Worm (Caenorhabditis elegans) whole organism, young adult: Measurements from ENCODE around the gene ztf-22.
A peak's percentile ranks its signal among the peaks of the same experiment; 100 is the strongest.

ENCODE experiments used
- B0019.2 ChIP-seq: fragments of 200-800 bp; sonication (Bioruptor generic); conservative IDR thresholded peaks from 2 replicates; pipeline ENCODE4 v1.3.6; 2022; ENCODE audit warnings: missing genetic modification reagents, missing genetic modification characterization, missing compliant biosample characterization
- B0035.1 ChIP-seq: sonication (generic microtip); optimal IDR thresholded peaks from 2 replicates; lab custom pipeline; 2016; ENCODE audit warnings: missing genetic modification characterization, mild to moderate bottlenecking, missing compliant biosample characterization, missing genotype, missing genetic modification reagents
- B0261.1 ChIP-seq: sonication (generic microtip); optimal IDR thresholded peaks from 2 replicates; lab custom pipeline; 2016; ENCODE audit warnings: mild to moderate bottlenecking, missing genetic modification characterization, moderate library complexity, missing compliant biosample characterization
- B0336.3 ChIP-seq: fragments of 200-800 bp; sonication (Bioruptor generic); IDR thresholded peaks from 2 replicates; pipeline ENCODE4 v1.3.6; 2022; ENCODE audit warnings: missing genetic modification characterization, missing compliant biosample characterization
- F10E7.11 ChIP-seq: sonication (generic microtip); optimal IDR thresholded peaks from 2 replicates; lab custom pipeline; 2017; ENCODE audit warnings: mild to moderate bottlenecking, missing genetic modification characterization, moderate library complexity, missing compliant biosample characterization
- F37B4.10 ChIP-seq: fragments of 200-800 bp; sonication (Bioruptor generic); IDR thresholded peaks from 2 replicates; pipeline ENCODE4 v1.3.6; 2022; ENCODE audit warnings: missing genetic modification characterization, missing compliant biosample characterization
- K12H6.12 ChIP-seq: fragments of 200-800 bp; sonication (Bioruptor generic); optimal IDR thresholded peaks from 2 replicates; lab custom pipeline; 2018; ENCODE audit warnings: mild to moderate bottlenecking, missing genetic modification characterization, missing compliant biosample characterization
- T07F8.4 ChIP-seq: sonication (generic microtip); optimal IDR thresholded peaks from 2 replicates; lab custom pipeline; 2016; ENCODE audit warnings: mild to moderate bottlenecking, missing genetic modification characterization, moderate library complexity, missing compliant biosample characterization
- T26A5.8 ChIP-seq: sonication (generic microtip); optimal IDR thresholded peaks from 2 replicates; lab custom pipeline; 2016; ENCODE audit warnings: missing genetic modification characterization, missing compliant biosample characterization
- Y56A3A.18 ChIP-seq: fragments of 200-800 bp; sonication (Bioruptor generic); IDR thresholded peaks from 2 replicates; pipeline ENCODE4 v1.3.6; 2022; ENCODE audit warnings: missing genetic modification reagents, missing genetic modification characterization, missing compliant biosample characterization
- Y79H2A.3 ChIP-seq: fragments of 200-800 bp; sonication (Bioruptor generic); conservative IDR thresholded peaks from 2 replicates; pipeline ENCODE4 v1.3.6; 2022; ENCODE audit warnings: missing genetic modification reagents, missing genetic modification characterization, missing compliant biosample characterization
- Y95B8A.8 ChIP-seq: fragments of 200-800 bp; sonication (Bioruptor generic); IDR thresholded peaks from 2 replicates; pipeline ENCODE4 v1.3.6; 2022; ENCODE audit warnings: missing genetic modification reagents, missing genetic modification characterization, missing compliant biosample characterization
- akir-1 ChIP-seq: fragments of 200-800 bp; sonication (Bioruptor generic); optimal IDR thresholded peaks from 2 replicates; lab custom pipeline; 2018; ENCODE audit warnings: mild to moderate bottlenecking, missing genetic modification characterization, moderate library complexity, missing compliant biosample characterization
- ama-1 ChIP-seq, 3 experiments: fragments of 150-350 bp in 1 of 3; sonication (generic microtip) in 2 of 3; optimal IDR thresholded peaks; 2 replicates each; lab custom pipeline; 2014 to 2018; ENCODE audit warnings: missing biosample characterization in 2 of 3, missing genetic modification characterization in 2 of 3, missing genetic modification reagents in 2 of 3
- atf-7 ChIP-seq: sonication (generic microtip); optimal IDR thresholded peaks from 2 replicates; lab custom pipeline; 2017; ENCODE audit warnings: mild to moderate bottlenecking, missing genetic modification characterization, missing compliant biosample characterization
- cebp-1 ChIP-seq, 2 experiments: fragments of 200-800 bp in 1 of 2; sonication (Bioruptor generic) in 1 of 2; sonication (generic microtip) in 1 of 2; IDR thresholded peaks in 1 of 2; optimal IDR thresholded peaks in 1 of 2; 2 replicates each; pipeline versions ENCODE4 v1.3.6 to Lab custom; 2017 to 2022; ENCODE audit warnings: missing compliant biosample characterization in 2 of 2, missing genetic modification characterization in 2 of 2, mild to moderate bottlenecking in 1 of 2, missing genetic modification reagents in 1 of 2, moderate library complexity in 1 of 2
- ceh-100 ChIP-seq: fragments of 200-800 bp; sonication (Bioruptor generic); IDR thresholded peaks from 2 replicates; pipeline ENCODE4 v1.3.6; 2022; ENCODE audit warnings: missing genetic modification reagents, missing genetic modification characterization, missing compliant biosample characterization
- ceh-27 ChIP-seq: fragments of 200-800 bp; sonication (Bioruptor generic); optimal IDR thresholded peaks from 2 replicates; lab custom pipeline; 2018; ENCODE audit warnings: mild to moderate bottlenecking, missing genetic modification characterization, moderate library complexity, missing compliant biosample characterization
- ceh-40 ChIP-seq: fragments of 200-800 bp; sonication (Bioruptor generic); IDR thresholded peaks from 2 replicates; pipeline ENCODE4 v1.3.6; 2022; ENCODE audit warnings: missing genetic modification characterization, missing compliant biosample characterization
- ceh-79 ChIP-seq: sonication (generic microtip); optimal IDR thresholded peaks from 2 replicates; lab custom pipeline; 2017; ENCODE audit warnings: mild to moderate bottlenecking, missing genetic modification characterization, missing compliant biosample characterization
- dox-1 ChIP-seq: fragments of 200-800 bp; sonication (Bioruptor generic); IDR thresholded peaks from 2 replicates; pipeline ENCODE4 v1.3.6; 2022; ENCODE audit warnings: missing genetic modification reagents, missing genetic modification characterization, missing compliant biosample characterization
- efl-1 ChIP-seq: fragments of 150-350 bp; optimal IDR thresholded peaks from 2 replicates; lab custom pipeline; 2014; ENCODE audit warnings: missing biosample characterization, missing genetic modification reagents, missing genetic modification characterization
- egl-18 ChIP-seq: fragments of 200-800 bp; sonication (Bioruptor generic); IDR thresholded peaks from 2 replicates; pipeline ENCODE4 v1.3.6; 2022; ENCODE audit warnings: missing genetic modification reagents, missing genetic modification characterization, missing compliant biosample characterization
- let-526 ChIP-seq: fragments of 200-800 bp; sonication (Bioruptor generic); IDR thresholded peaks from 2 replicates; pipeline ENCODE4 v1.3.6; 2022; ENCODE audit warnings: missing genetic modification reagents, missing genetic modification characterization, missing compliant biosample characterization
- lin-54 ChIP-seq: fragments of 200-800 bp; sonication (Bioruptor generic); optimal IDR thresholded peaks from 2 replicates; lab custom pipeline; 2018; ENCODE audit warnings: mild to moderate bottlenecking, missing genetic modification characterization, missing compliant biosample characterization
- mel-28 ChIP-seq: sonication (generic microtip); optimal IDR thresholded peaks from 2 replicates; lab custom pipeline; 2016; ENCODE audit warnings: borderline replicate concordance, mild to moderate bottlenecking, missing genetic modification characterization, missing compliant biosample characterization
- mxl-1 ChIP-seq: sonication (generic microtip); optimal IDR thresholded peaks from 2 replicates; lab custom pipeline; 2016; ENCODE audit warnings: missing genetic modification characterization, missing compliant biosample characterization
- nfya-2 ChIP-seq: fragments of 200-800 bp; sonication (Bioruptor generic); IDR thresholded peaks from 2 replicates; pipeline ENCODE4 v1.3.6; 2022; ENCODE audit warnings: missing genetic modification reagents, missing genetic modification characterization, missing compliant biosample characterization
- nfyb-1 ChIP-seq: fragments of 200-800 bp; sonication (Bioruptor generic); IDR thresholded peaks from 2 replicates; pipeline ENCODE4 v1.3.6; 2022; ENCODE audit warnings: missing genetic modification reagents, missing genetic modification characterization, missing compliant biosample characterization
- nhr-80 ChIP-seq: sonication (generic microtip); optimal IDR thresholded peaks from 2 replicates; lab custom pipeline; 2016; ENCODE audit warnings: missing genetic modification characterization, missing compliant biosample characterization
- repo-1 ChIP-seq: sonication (generic microtip); optimal IDR thresholded peaks from 2 replicates; lab custom pipeline; 2017; ENCODE audit warnings: mild to moderate bottlenecking, missing genetic modification characterization, missing compliant biosample characterization
- snpc-1.3 ChIP-seq: sonication (generic microtip); optimal IDR thresholded peaks from 2 replicates; lab custom pipeline; 2017; ENCODE audit warnings: missing genetic modification characterization, mild to moderate bottlenecking, missing compliant biosample characterization, antibody characterized with exemption, moderate library complexity, missing genotype, missing genetic modification reagents; ENCODE audit not compliant: insufficient read depth
- snpc-4 ChIP-seq, 5 experiments: fragments of 150-350 bp in 1 of 5; sonication (generic microtip) in 4 of 5; optimal IDR thresholded peaks; 2 replicates each; lab custom pipeline; 2014 to 2018; ENCODE audit warnings: missing genetic modification characterization in 5 of 5, missing biosample characterization in 3 of 5, antibody characterized with exemption in 2 of 5, mild to moderate bottlenecking in 2 of 5, missing compliant biosample characterization in 2 of 5, missing genotype in 2 of 5, moderate library complexity in 2 of 5, missing genetic modification reagents in 1 of 5
- tbp1 ChIP-seq: fragments of 200-800 bp; sonication (Bioruptor generic); optimal IDR thresholded peaks from 2 replicates; lab custom pipeline; 2018; ENCODE audit warnings: mild to moderate bottlenecking, missing genetic modification characterization, missing compliant biosample characterization
- xnd-1 ChIP-seq: sonication (generic microtip); optimal IDR thresholded peaks from 2 replicates; lab custom pipeline; 2016; ENCODE audit warnings: missing genotype, missing genetic modification reagents, missing genetic modification characterization, missing compliant biosample characterization
- zfh-2 ChIP-seq: fragments of 200-800 bp; sonication (Bioruptor generic); conservative IDR thresholded peaks from 2 replicates; pipeline ENCODE4 v1.3.6; 2022; ENCODE audit warnings: missing genetic modification reagents, missing genetic modification characterization, missing compliant biosample characterization
- ztf-28 ChIP-seq: fragments of 200-800 bp; sonication (Bioruptor generic); IDR thresholded peaks from 2 replicates; pipeline ENCODE4 v1.3.6; 2022; ENCODE audit warnings: missing genetic modification reagents, missing genetic modification characterization, missing compliant biosample characterization
- ztf-3 ChIP-seq: fragments of 200-800 bp; sonication (Bioruptor generic); optimal IDR thresholded peaks from 2 replicates; lab custom pipeline; 2018; ENCODE audit warnings: mild to moderate bottlenecking, missing genetic modification characterization, missing compliant biosample characterization

ztf-22 gene

ce11 chrII:13298534-13298933 is 12.9 kb upstream of the ztf-22 start (continued):
- TF ChIP-seq let-526 (no peak), mxl-1 (tag; lab: Kevin White, UChicago) (no peak), lin-54 (no peak), B0336.3 (GFP tag; lab: Robert Waterston, UW) (peak; percentile 32; the same call in 1 of the 2 replicates), nfya-2 (no peak)

- TF ChIP-seq cebp-1 (GFP tag; IDR thresholded peaks at IDR 0.05; lab: Robert Waterston, UW), result no peak
- no peak for TF ChIP-seq cebp-1 (tag; optimal IDR thresholded peaks at IDR 0.05; lab: Kevin White, UChicago)
- TF ChIP-seq zfh-2 (GFP tag; lab: Robert Waterston, UW), result no peak
- TF ChIP-seq efl-1 (GFP tag; lab: Kevin White, UChicago), result no peak
- TF ChIP-seq Y79H2A.3 (GFP tag; lab: Robert Waterston, UW), result no peak
- TF ChIP-seq Y95B8A.8 (GFP tag; lab: Robert Waterston, UW), result no peak
- no peak for TF ChIP-seq snpc-4 (GFP tag; optimal IDR thresholded peaks at IDR 0.05; lab: Kevin White, UChicago)
- peak in 2 of 4 experiments; percentile 56 to 62 for TF ChIP-seq snpc-4 (tag; optimal IDR thresholded peaks at IDR 0.05; lab: Kevin White, UChicago)
- TF ChIP-seq nfya-2, result no peak
- no peak for TF ChIP-seq nfyb-1 (GFP tag; lab: Robert Waterston, UW)
- no peak for TF ChIP-seq mel-28
Measured at ce11 chrII:13297935-13298334, 12.3 kb upstream of the ztf-22 start.

ce11 chrII:13297283-13297682 is 11.7 kb upstream of the ztf-22 start:
- TF ChIP-seq T07F8.4 (tag; lab: Kevin White, UChicago), result no peak
- no peak for TF ChIP-seq xnd-1 (tag; lab: Kevin White, UChicago)
- no peak for TF ChIP-seq F37B4.10 (GFP tag; lab: Robert Waterston, UW)
- TF ChIP-seq snpc-1.3 (tag; lab: Kevin White, UChicago), result no peak
- no peak for TF ChIP-seq nhr-80
- no peak for TF ChIP-seq egl-18 (GFP tag; lab: Robert Waterston, UW)
- no peak for TF ChIP-seq dox-1 (GFP tag; lab: Robert Waterston, UW)
- TF ChIP-seq B0261.1 (tag; lab: Kevin White, UChicago), result no peak
- no peak for TF ChIP-seq T26A5.8
- no peak for TF ChIP-seq ztf-3
- no peak for TF ChIP-seq B0336.3 (GFP tag; lab: Robert Waterston, UW)
- TF ChIP-seq B0019.2 (GFP tag; lab: Robert Waterston, UW), result no peak

ce11 chrII:13293502-13293901 is 7.9 kb upstream of the ztf-22 start:
- TF ChIP-seq B0261.1 (tag; lab: Kevin White, UChicago) (no peak), ama-1 (optimal IDR thresholded peaks at IDR 0.05; lab: Kevin White, UChicago) (no peak), ama-1 (GFP tag; optimal IDR thresholded peaks at IDR 0.05; lab: Kevin White, UChicago) (no peak), B0035.1 (tag; lab: Kevin White, UChicago) (no peak), akir-1 (GFP tag; lab: Kevin White, UChicago) (no peak), ceh-27 (no peak), atf-7 (tag; lab: Kevin White, UChicago) (no peak), snpc-4 (GFP tag; optimal IDR thresholded peaks at IDR 0.05; lab: Kevin White, UChicago) (no peak), snpc-4 (tag; optimal IDR thresholded peaks at IDR 0.05; lab: Kevin White, UChicago) (no peak), Y56A3A.18 (GFP tag; lab: Robert Waterston, UW) (no peak), B0019.2 (GFP tag; lab: Robert Waterston, UW) (no peak), repo-1 (tag; lab: Kevin White, UChicago) (no peak), ceh-40 (GFP tag; lab: Robert Waterston, UW) (no peak), tbp1 (GFP tag; lab: Kevin White, UChicago) (no peak), F10E7.11 (tag; lab: Kevin White, UChicago) (no peak), ztf-28 (GFP tag; lab: Robert Waterston, UW) (no peak), ztf-3 (no peak), let-526 (no peak), K12H6.12 (tag; lab: Kevin White, UChicago) (no peak), Y79H2A.3 (GFP tag; lab: Robert Waterston, UW) (no peak), ceh-79 (tag; lab: Kevin White, UChicago) (no peak), ceh-100 (GFP tag; lab: Robert Waterston, UW) (no peak)
